Worm (Caenorhabditis elegans): ENCODE results near the gene T05A12.4.
A peak's percentile ranks its signal among the peaks of the same experiment; 100 is the strongest.

Gene T05A12.4

ce11 chrIV:6880415-6880814, 7.3 kb upstream of the T05A12.4 start (continued):
- TF ChIP-seq unc-62 (GFP tag; optimal IDR thresholded peaks at IDR 0.05) (peak; percentile 16), lir-1 (GFP tag; conservative IDR thresholded peaks at IDR 0.05) (no peak), athp-1 (tag; optimal IDR thresholded peaks at IDR 0.05) (no peak), rcor-1 (GFP tag; IDR thresholded peaks at IDR 0.05) (no peak), hrde-1 (tag; optimal IDR thresholded peaks at IDR 0.05; ENCODE audit: borderline replicate concordance) (no peak), snpc-4 (GFP tag; optimal IDR thresholded peaks at IDR 0.05) (no peak), snpc-4 (tag; optimal IDR thresholded peaks at IDR 0.05) (no peak), egl-18 (GFP tag; IDR thresholded peaks at IDR 0.05) (no peak), nfya-1 (tag; optimal IDR thresholded peaks at IDR 0.05; ENCODE audit: borderline replicate concordance, insufficient read depth) (no peak), F39B2.1 (GFP tag; IDR thresholded peaks at IDR 0.05) (no peak), attf-5 (GFP tag; optimal IDR thresholded peaks at IDR 0.05) (no peak), atf-7 (tag; optimal IDR thresholded peaks at IDR 0.05) (peak; percentile 71), sea-2 (GFP tag; IDR thresholded peaks at IDR 0.05) (no peak), mel-28 (tag; optimal IDR thresholded peaks at IDR 0.05; ENCODE audit: borderline replicate concordance) (no peak), ztf-18 (tag; optimal IDR thresholded peaks at IDR 0.05) (no peak)

ce11 chrIV:6881183-6881582, 6.6 kb upstream of the T05A12.4 start:
- TF ChIP-seq C06A6.2 (GFP tag; conservative IDR thresholded peaks at IDR 0.05) (0 out of 2 replicates have a peak, but pooled peaks have one; percentile 21), tbx-9 (tag; optimal IDR thresholded peaks at IDR 0.05; ENCODE audit: borderline replicate concordance) (no peak), dpl-1 (GFP tag; optimal IDR thresholded peaks at IDR 0.05) (no peak), lin-26 (GFP tag; IDR thresholded peaks at IDR 0.05) (no peak), F57A8.1 (GFP tag; optimal IDR thresholded peaks at IDR 0.05) (no peak), sptf-2 (GFP tag; optimal IDR thresholded peaks at IDR 0.05) (no peak), nfya-2 (GFP tag; IDR thresholded peaks at IDR 0.05) (no peak), madf-10 (tag; optimal IDR thresholded peaks at IDR 0.05) (no peak), lin-40 (tag; optimal IDR thresholded peaks at IDR 0.05) (peak; percentile 23), rcor-1 (GFP tag; IDR thresholded peaks at IDR 0.05) (no peak), ztf-3 (GFP tag; optimal IDR thresholded peaks at IDR 0.05) (no peak), gei-17 (GFP tag; optimal IDR thresholded peaks at IDR 0.05) (no peak), Y53F4B.3 (GFP tag; IDR thresholded peaks at IDR 0.05) (no peak), ztf-28 (GFP tag; IDR thresholded peaks at IDR 0.05) (no peak), zfh-2 (GFP tag; conservative IDR thresholded peaks at IDR 0.05) (peak; percentile 50; the same call in 1 of the 2 replicates), K11D2.4 (GFP tag; IDR thresholded peaks at IDR 0.05) (peak; percentile 60; the same call in 1 of the 2 replicates), hmg-1.2 (GFP tag; IDR thresholded peaks at IDR 0.05) (peak; percentile 22; the same call in 1 of the 2 replicates), snpc-1.1 (tag; optimal IDR thresholded peaks at IDR 0.05; ENCODE audit: insufficient read depth) (no peak), rec-8 (tag; optimal IDR thresholded peaks at IDR 0.05) (no peak), tbp1 (GFP tag; optimal IDR thresholded peaks at IDR 0.05) (no peak), aptf-2 (GFP tag; conservative IDR thresholded peaks at IDR 0.05) (no peak), ceh-27 (GFP tag; optimal IDR thresholded peaks at IDR 0.05) (peak; percentile 36), B0035.1 (tag; optimal IDR thresholded peaks at IDR 0.05) (no peak), nhr-120 (GFP tag; IDR thresholded peaks at IDR 0.05) (no peak), snpc-1.3 (tag; optimal IDR thresholded peaks at IDR 0.05; ENCODE audit: insufficient read depth) (no peak), hlh-26 (GFP tag; conservative IDR thresholded peaks at IDR 0.05) (no peak), akir-1 (GFP tag; optimal IDR thresholded peaks at IDR 0.05) (no peak), snpc-3.4 (tag; optimal IDR thresholded peaks at IDR 0.05) (no peak), rpc-1 (optimal IDR thresholded peaks at IDR 0.05) (no peak), rpc-1 (tag; optimal IDR thresholded peaks at IDR 0.05) (no peak), cebp-1 (GFP tag; IDR thresholded peaks at IDR 0.05) (no peak), cebp-1 (tag; optimal IDR thresholded peaks at IDR 0.05) (peak; percentile 55), lag-1 (GFP tag; IDR thresholded peaks at IDR 0.05) (no peak), ets-4 (GFP tag; optimal IDR thresholded peaks at IDR 0.05) (no peak)

Data from whole organism, young adult.